Fruit fly (Drosophila melanogaster): ENCODE measurements around the gene PolE1.
A peak's percentile ranks its signal among the peaks of the same experiment; 100 is the strongest.

The PolE1 gene

DNA sequence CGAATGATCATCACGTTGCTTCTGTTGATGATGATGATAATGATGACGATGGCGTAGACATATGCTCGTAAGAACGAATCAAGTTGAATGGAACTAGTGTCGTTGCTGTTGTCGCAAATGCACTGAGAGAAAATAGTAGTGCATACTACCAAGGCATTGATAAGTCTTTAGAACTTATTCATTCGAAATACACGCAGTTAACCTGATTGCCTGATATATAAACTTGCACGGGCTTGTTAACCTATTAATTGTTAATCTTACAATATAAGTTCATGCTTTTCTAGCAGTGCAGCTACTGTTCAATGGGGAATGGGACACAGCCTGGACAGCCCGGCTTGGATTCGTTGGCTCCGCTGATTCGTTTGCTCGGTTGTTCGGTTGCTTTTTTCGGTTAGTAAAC lies 21.6 kb upstream of the PolE1 start (continued):
- peak; percentile 96 for TF ChIP-seq CG15336 (GFP tag; IDR thresholded peaks at IDR 0.05)
- TF ChIP-seq achi (GFP tag; optimal IDR thresholded peaks at IDR 0.05): peak; percentile 93
- TF ChIP-seq CG6854 (GFP tag; optimal IDR thresholded peaks at IDR 0.05): no peak
- TF ChIP-seq CG11294 (GFP tag; IDR thresholded peaks at IDR 0.05): peak; percentile 83
- TF ChIP-seq Hr4 (GFP tag; optimal IDR thresholded peaks at IDR 0.05): peak; percentile 94
- peak; percentile 96 for TF ChIP-seq eg (GFP tag; IDR thresholded peaks at IDR 0.05)
- peak; percentile 97 for TF ChIP-seq CG10669 (GFP tag; optimal IDR thresholded peaks at IDR 0.05)
- TF ChIP-seq CG6792 (GFP tag; optimal IDR thresholded peaks at IDR 0.05): peak; percentile 86

DNA sequence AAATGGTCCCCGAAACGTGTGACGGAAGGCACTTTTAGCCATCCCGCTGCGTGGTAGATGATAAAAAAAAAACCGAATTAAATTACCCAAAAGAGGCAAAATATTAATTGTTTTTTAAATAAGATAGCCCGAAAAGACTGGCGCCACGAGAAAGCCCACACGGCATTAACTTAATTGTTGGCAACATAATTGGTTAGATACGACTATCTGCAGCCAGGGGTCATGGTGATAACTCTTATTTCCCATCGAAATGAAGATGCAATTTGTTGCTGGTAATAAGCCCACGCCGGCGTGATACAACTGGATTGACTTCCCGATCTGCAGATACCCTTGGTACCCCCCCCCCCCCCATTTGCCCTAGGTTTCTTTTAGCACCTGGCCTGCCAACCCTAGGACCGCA lies 20.2 kb upstream of the PolE1 start:
- TF ChIP-seq CG8632 (GFP tag; optimal IDR thresholded peaks at IDR 0.05) (no peak), CG6792 (GFP tag; optimal IDR thresholded peaks at IDR 0.05) (no peak), svp (GFP tag) (peak; percentile 27)

DNA sequence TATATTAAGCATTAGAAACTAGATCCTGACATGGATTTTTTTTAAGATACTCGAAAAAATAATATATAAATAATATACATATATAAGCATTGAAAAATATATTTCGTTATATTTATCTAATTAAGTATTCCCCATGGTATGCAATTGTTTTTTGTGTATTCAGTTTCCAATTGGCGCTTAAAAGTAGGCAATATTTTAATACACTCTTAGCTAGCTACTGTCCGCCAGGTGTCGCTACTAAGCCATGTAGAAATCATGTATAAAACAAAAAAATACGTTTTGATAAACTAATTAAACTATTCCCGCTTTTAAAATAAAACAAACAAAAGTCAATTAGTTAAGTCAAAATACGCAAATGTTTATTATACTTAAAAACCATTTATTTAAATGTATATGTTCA lies 16.6 kb upstream of the PolE1 start:
- TF ChIP-seq Met (GFP tag; optimal IDR thresholded peaks at IDR 0.05) (peak; percentile 60), CG15336 (GFP tag; IDR thresholded peaks at IDR 0.05) (no peak), CG32006 (GFP tag; optimal IDR thresholded peaks at IDR 0.05) (peak; percentile 36), fd85E (GFP tag; optimal IDR thresholded peaks at IDR 0.05) (no peak), Smox (GFP tag; optimal IDR thresholded peaks at IDR 0.05) (no peak), vri (GFP tag; optimal IDR thresholded peaks at IDR 0.05) (no peak), pdm3 (GFP tag; optimal IDR thresholded peaks at IDR 0.05) (peak; percentile 59), svp (GFP tag) (peak; percentile 57), CG8632 (GFP tag; optimal IDR thresholded peaks at IDR 0.05) (no peak), CG1621 (tag; optimal IDR thresholded peaks at IDR 0.05) (no peak), CG11762 (GFP tag; optimal IDR thresholded peaks at IDR 0.05; ENCODE audit: insufficient read depth) (no peak), Eip93F (GFP tag; optimal IDR thresholded peaks at IDR 0.05) (no peak), lz (GFP tag; optimal IDR thresholded peaks at IDR 0.05) (peak; percentile 24), Sox14 (GFP tag; optimal IDR thresholded peaks at IDR 0.05) (peak; percentile 27), CG16779 (tag; optimal IDR thresholded peaks at IDR 0.05) (no peak), CG9139 (GFP tag; optimal IDR thresholded peaks at IDR 0.05) (no peak), acj6 (GFP tag; optimal IDR thresholded peaks at IDR 0.05) (peak; percentile 46), Ets96B (tag; optimal IDR thresholded peaks at IDR 0.05) (peak; percentile 11), Ets21C (GFP tag; optimal IDR thresholded peaks at IDR 0.05) (no peak), CG6808 (GFP tag; optimal IDR thresholded peaks at IDR 0.05) (no peak), CG3032 (tag; optimal IDR thresholded peaks at IDR 0.05) (peak; percentile 20), salr (GFP tag; optimal IDR thresholded peaks at IDR 0.05) (peak in 1 of 2 experiments; percentile 11), OdsH (GFP tag; optimal IDR thresholded peaks at IDR 0.05) (no peak), fd59A (GFP tag; optimal IDR thresholded peaks at IDR 0.05) (no peak), CG34406 (GFP tag; optimal IDR thresholded peaks at IDR 0.05) (no peak), Sox102F (GFP tag; optimal IDR thresholded peaks at IDR 0.05) (peak; percentile 7), fkh (GFP tag; optimal IDR thresholded peaks at IDR 0.05) (peak; percentile 11), CG3919 (GFP tag; optimal IDR thresholded peaks at IDR 0.05) (peak; percentile 66), CG11294 (GFP tag; IDR thresholded peaks at IDR 0.05) (no peak), Lpt (GFP tag; optimal IDR thresholded peaks at IDR 0.05) (no peak), Hr4 (GFP tag; optimal IDR thresholded peaks at IDR 0.05) (peak; percentile 40), CG6276 (GFP tag; optimal IDR thresholded peaks at IDR 0.05) (no peak), CG10669 (GFP tag; optimal IDR thresholded peaks at IDR 0.05) (peak; percentile 11), achi (GFP tag; optimal IDR thresholded peaks at IDR 0.05) (peak; percentile 30), topi (GFP tag; optimal IDR thresholded peaks at IDR 0.05) (peak; percentile 55), Eip78C (GFP tag) (peak; percentile 79), Sox15 (GFP tag; optimal IDR thresholded peaks at IDR 0.05) (no peak), spab (GFP tag; optimal IDR thresholded peaks at IDR 0.05) (no peak), dac (GFP tag; optimal IDR thresholded peaks at IDR 0.05) (no peak), CG31627 (GFP tag; optimal IDR thresholded peaks at IDR 0.05) (peak; percentile 11), CG6792 (GFP tag; optimal IDR thresholded peaks at IDR 0.05) (no peak), CG8319 (GFP tag; optimal IDR thresholded peaks at IDR 0.05) (no peak), CG11902 (GFP tag; optimal IDR thresholded peaks at IDR 0.05) (no peak), CG10631 (GFP tag; optimal IDR thresholded peaks at IDR 0.05) (no peak), esn (GFP tag; optimal IDR thresholded peaks at IDR 0.05) (peak; percentile 42)

Data from whole organism, prepupa.